Fruit fly (Drosophila melanogaster): ENCODE results near the gene Trpml.

The Trpml gene

dm6 chr3L:19687200-19687687 is 30.9 kb downstream of the Trpml start, which contains the start of the genes CG8765 and Gbeta76C (continued):
- no peak for TF ChIP-seq CG32772 (GFP tag; IDR thresholded peaks at IDR 0.05)
- peak; percentile 7 for TF ChIP-seq btn (GFP tag; optimal IDR thresholded peaks at IDR 0.05)
- peak; percentile 38 for TF ChIP-seq CoRest (tag; optimal IDR thresholded peaks at IDR 0.05)
- no peak for TF ChIP-seq pan (optimal IDR thresholded peaks at IDR 0.05)
- TF ChIP-seq pan (GFP tag; optimal IDR thresholded peaks at IDR 0.05 in 1 of 2, IDR thresholded peaks at IDR 0.05 in 1 of 2) = no peak
- TF ChIP-seq CG15073 (GFP tag; optimal IDR thresholded peaks at IDR 0.05) = no peak
- peak; percentile 71 for TF ChIP-seq MESR4 (GFP tag; optimal IDR thresholded peaks at IDR 0.05)
- peak; percentile 55 for TF ChIP-seq CG3163 (GFP tag; optimal IDR thresholded peaks at IDR 0.05)
- peak; percentile 77 for TF ChIP-seq CG9932 (GFP tag; IDR thresholded peaks at IDR 0.05)
- peak; percentile 60; the same call in 2 of the 3 replicates for TF ChIP-seq CG6791 (GFP tag; IDR thresholded peaks at IDR 0.05; ENCODE audit: partially characterized antibody)
- TF ChIP-seq B-H2 (GFP tag; optimal IDR thresholded peaks at IDR 0.05) = peak; percentile 66
- no peak for TF ChIP-seq danr (GFP tag; IDR thresholded peaks at IDR 0.05)
- TF ChIP-seq ro (GFP tag; IDR thresholded peaks at IDR 0.05) = no peak
- no peak for TF ChIP-seq PHDP (tag; optimal IDR thresholded peaks at IDR 0.05)
- no peak for TF ChIP-seq pb (GFP tag; optimal IDR thresholded peaks at IDR 0.05)
- TF ChIP-seq CG17612 (GFP tag; IDR thresholded peaks at IDR 0.05) = no peak
- TF ChIP-seq oc (tag; optimal IDR thresholded peaks at IDR 0.05) = peak; percentile 22
- peak; percentile 65 to 71 for TF ChIP-seq dpn (GFP tag; optimal IDR thresholded peaks at IDR 0.05)
- TF ChIP-seq Asciz (GFP tag; optimal IDR thresholded peaks at IDR 0.05) = no peak
- TF ChIP-seq CG17385 (GFP tag; optimal IDR thresholded peaks at IDR 0.05) = no peak
- no peak for TF ChIP-seq CG18599 (GFP tag; optimal IDR thresholded peaks at IDR 0.05)
- no peak for TF ChIP-seq CG11247 (GFP tag; IDR thresholded peaks at IDR 0.05)
- TF ChIP-seq Chrac-16 (GFP tag; optimal IDR thresholded peaks at IDR 0.05) = peak; percentile 35
- peak; percentile 36 for TF ChIP-seq CG4820 (GFP tag; optimal IDR thresholded peaks at IDR 0.05)
- no peak for TF ChIP-seq gsb-n (tag; optimal IDR thresholded peaks at IDR 0.05)
- no peak for TF ChIP-seq HHEX (GFP tag; optimal IDR thresholded peaks at IDR 0.05)
- peak; percentile 88 for TF ChIP-seq CG3847 (GFP tag; IDR thresholded peaks at IDR 0.05)
- TF ChIP-seq Kr (GFP tag; optimal IDR thresholded peaks at IDR 0.05) = no peak
- no peak for TF ChIP-seq jigr1 (GFP tag; IDR thresholded peaks at IDR 0.05)
- TF ChIP-seq MTF-1 (GFP tag; optimal IDR thresholded peaks at IDR 0.05; ENCODE audit: borderline replicate concordance) = no peak
- TF ChIP-seq dmrt11E (tag; optimal IDR thresholded peaks at IDR 0.05) = no peak
- peak; percentile 34 for TF ChIP-seq CG9817 (tag; optimal IDR thresholded peaks at IDR 0.05)
- no peak for TF ChIP-seq trh (GFP tag; optimal IDR thresholded peaks at IDR 0.05)
- no peak for TF ChIP-seq CG11456 (GFP tag; IDR thresholded peaks at IDR 0.05)
- TF ChIP-seq CG11696 (GFP tag; IDR thresholded peaks at IDR 0.05) = no peak
- TF ChIP-seq CG6272 (GFP tag; IDR thresholded peaks at IDR 0.05) = no peak
- no peak for TF ChIP-seq sima (GFP tag; optimal IDR thresholded peaks at IDR 0.05)
- no peak for TF ChIP-seq Hr78 (GFP tag; optimal IDR thresholded peaks at IDR 0.05)
- TF ChIP-seq seq (GFP tag; IDR thresholded peaks at IDR 0.05) = no peak
- TF ChIP-seq bigmax (GFP tag; optimal IDR thresholded peaks at IDR 0.05) = no peak
- peak; percentile 27; the same call in 1 of the 3 replicates for TF ChIP-seq z (GFP tag; IDR thresholded peaks at IDR 0.05)
- no peak for TF ChIP-seq ac (GFP tag; optimal IDR thresholded peaks at IDR 0.05)
- peak; percentile 80 for TF ChIP-seq HmgZ (tag; optimal IDR thresholded peaks at IDR 0.05)
- no peak for TF ChIP-seq Hmx (GFP tag; optimal IDR thresholded peaks at IDR 0.05)
- TF ChIP-seq h (optimal IDR thresholded peaks at IDR 0.05) = no peak
- TF ChIP-seq CG10274 (GFP tag; optimal IDR thresholded peaks at IDR 0.05) = no peak
- peak; percentile 43 for TF ChIP-seq CG2712 (tag; optimal IDR thresholded peaks at IDR 0.05)
- no peak for TF ChIP-seq gcm (GFP tag; optimal IDR thresholded peaks at IDR 0.05)
- TF ChIP-seq ab (GFP tag; optimal IDR thresholded peaks at IDR 0.05) = no peak
- peak; percentile 18 for TF ChIP-seq nerfin-1 (tag; optimal IDR thresholded peaks at IDR 0.05)
- TF ChIP-seq disco-r (GFP tag; optimal IDR thresholded peaks at IDR 0.05) = no peak
- peak; percentile 34 for TF ChIP-seq pnt (GFP tag; optimal IDR thresholded peaks at IDR 0.05)

Data from whole organism, embryonic.